Fruit fly (Drosophila melanogaster): ENCODE data around the gene dmrt99B.

dmrt99B gene

DNA sequence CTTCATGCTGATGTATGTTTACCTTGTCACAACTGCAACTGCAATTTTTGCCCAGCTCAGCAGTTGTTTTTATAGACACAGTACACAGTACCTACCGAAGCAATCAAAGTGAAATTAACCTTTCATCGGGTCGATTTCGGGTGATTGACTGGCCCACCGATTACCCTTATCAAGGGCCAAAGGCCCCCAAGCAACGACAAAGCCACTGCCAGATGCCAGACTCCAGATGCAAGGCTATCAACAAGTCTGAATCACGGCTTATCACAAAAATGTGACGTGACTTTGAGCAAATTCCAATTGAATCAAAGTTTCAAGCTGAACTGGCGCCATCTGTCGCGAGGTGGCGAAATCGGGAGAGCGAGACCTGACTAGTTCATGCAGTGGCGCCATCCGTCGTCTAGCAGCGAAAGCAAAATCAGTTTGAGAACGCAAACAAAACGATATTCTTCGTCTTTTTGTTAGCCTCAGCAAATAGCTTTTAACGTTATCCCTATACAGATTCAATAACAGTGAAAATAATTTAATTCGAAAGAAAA is 24.5 kb downstream of the dmrt99B start, which contains the start of gene Obp99b (continued):
- TF ChIP-seq CG6254 (GFP tag; optimal IDR thresholded peaks at IDR 0.05): peak; percentile 91
- peak; percentile 5 for TF ChIP-seq ftz-f1 (GFP tag; optimal IDR thresholded peaks at IDR 0.05)
- no peak for TF ChIP-seq eve (GFP tag; optimal IDR thresholded peaks at IDR 0.05)
- TF ChIP-seq zen (tag; optimal IDR thresholded peaks at IDR 0.05): peak; percentile 66
- no peak for TF ChIP-seq klu (GFP tag; IDR thresholded peaks at IDR 0.05)
- peak; percentile 78 for TF ChIP-seq en (GFP tag; optimal IDR thresholded peaks at IDR 0.05)
- TF ChIP-seq fd96Cb (tag; optimal IDR thresholded peaks at IDR 0.05): peak; percentile 47
- TF ChIP-seq MTF-1 (GFP tag; optimal IDR thresholded peaks at IDR 0.05; ENCODE audit: borderline replicate concordance): peak; percentile 93
- peak; percentile 41; the same call in 1 of the 2 replicates for TF ChIP-seq al (GFP tag; IDR thresholded peaks at IDR 0.05)
- peak; percentile 90 for TF ChIP-seq NFAT (GFP tag; IDR thresholded peaks at IDR 0.05)
- no peak for TF ChIP-seq Lpt (GFP tag; optimal IDR thresholded peaks at IDR 0.05)
- peak; percentile 58 for TF ChIP-seq tx (GFP tag; optimal IDR thresholded peaks at IDR 0.05)
- peak; percentile 32 for TF ChIP-seq stwl (tag; optimal IDR thresholded peaks at IDR 0.05)
- TF ChIP-seq trem (tag; optimal IDR thresholded peaks at IDR 0.05): peak; percentile 46
- peak; percentile 71 for TF ChIP-seq CG43689 (GFP tag; IDR thresholded peaks at IDR 0.05)
- TF ChIP-seq CG12769 (tag; optimal IDR thresholded peaks at IDR 0.05): peak; percentile 45
- peak; percentile 48 for TF ChIP-seq CG15011 (GFP tag; optimal IDR thresholded peaks at IDR 0.05)
- TF ChIP-seq NC2α (GFP tag; optimal IDR thresholded peaks at IDR 0.05): peak; percentile 65
- TF ChIP-seq CG31224 (GFP tag; IDR thresholded peaks at IDR 0.05): peak; percentile 58; the same call in 1 of the 2 replicates
- peak; percentile 69 for TF ChIP-seq CG14441 (GFP tag; IDR thresholded peaks at IDR 0.05)
- TF ChIP-seq Sry-δ (GFP tag; optimal IDR thresholded peaks at IDR 0.05): peak; percentile 9
- TF ChIP-seq chinmo (GFP tag; IDR thresholded peaks at IDR 0.05; ENCODE audit: partially characterized antibody): peak; percentile 61; the same call in 1 of the 4 replicates
- TF ChIP-seq pho (GFP tag; optimal IDR thresholded peaks at IDR 0.05): no peak
- TF ChIP-seq Trl (optimal IDR thresholded peaks at IDR 0.05): peak in 1 of 2 experiments; percentile 10
- TF ChIP-seq Trl (GFP tag; optimal IDR thresholded peaks at IDR 0.05): peak; percentile 85
- peak; percentile 25 for TF ChIP-seq Adf1 (GFP tag; IDR thresholded peaks at IDR 0.05)
- peak; percentile 40; the same call in 1 of the 2 replicates for TF ChIP-seq E2f2 (GFP tag; IDR thresholded peaks at IDR 0.05)
- 0 out of 2 replicates have a peak, but pooled peaks have one; percentile 18 for TF ChIP-seq MBD-R2 (GFP tag; IDR thresholded peaks at IDR 0.05)
- TF ChIP-seq D19A (tag; optimal IDR thresholded peaks at IDR 0.05): peak; percentile 39
- peak; percentile 79 for TF ChIP-seq slbo (GFP tag; IDR thresholded peaks at IDR 0.05)
- 0 out of 3 replicates have a peak, but pooled peaks have one; percentile 35 for TF ChIP-seq C15 (GFP tag; IDR thresholded peaks at IDR 0.05)
- TF ChIP-seq Hmr (GFP tag; optimal IDR thresholded peaks at IDR 0.05): peak; percentile 63
- peak; percentile 78 for TF ChIP-seq Mad (GFP tag; optimal IDR thresholded peaks at IDR 0.05)
- TF ChIP-seq pros (GFP tag; optimal IDR thresholded peaks at IDR 0.05): no peak
- TF ChIP-seq CG10462 (GFP tag; optimal IDR thresholded peaks at IDR 0.05): peak; percentile 9
- TF ChIP-seq odd (GFP tag; optimal IDR thresholded peaks at IDR 0.05): peak; percentile 83
- peak; percentile 85 for TF ChIP-seq sqz (GFP tag; optimal IDR thresholded peaks at IDR 0.05)
- TF ChIP-seq CG3281 (GFP tag; optimal IDR thresholded peaks at IDR 0.05): peak; percentile 79
- no peak for TF ChIP-seq CG6683 (GFP tag; optimal IDR thresholded peaks at IDR 0.05)
- TF ChIP-seq CG4820 (GFP tag; optimal IDR thresholded peaks at IDR 0.05): peak; percentile 76
- peak; percentile 60 for TF ChIP-seq Hr3 (GFP tag; optimal IDR thresholded peaks at IDR 0.05)
- peak; percentile 48 for TF ChIP-seq Fer2 (tag; optimal IDR thresholded peaks at IDR 0.05)
- TF ChIP-seq insv (GFP tag; optimal IDR thresholded peaks at IDR 0.05): peak in 1 of 2 experiments; percentile 43
- peak; percentile 79 for TF ChIP-seq CG7271 (tag; optimal IDR thresholded peaks at IDR 0.05)
- no peak for TF ChIP-seq CG3726 (GFP tag; IDR thresholded peaks at IDR 0.05)
- TF ChIP-seq pan (optimal IDR thresholded peaks at IDR 0.05): no peak
- TF ChIP-seq pan (GFP tag; optimal IDR thresholded peaks at IDR 0.05 in 1 of 2, IDR thresholded peaks at IDR 0.05 in 1 of 2): peak in 1 of 2 experiments; percentile 84
- no peak for TF ChIP-seq CG7963 (GFP tag; IDR thresholded peaks at IDR 0.05; ENCODE audit: partially characterized antibody)
- peak; percentile 80 for TF ChIP-seq HLH3B (GFP tag; IDR thresholded peaks at IDR 0.05)
- TF ChIP-seq CG32532 (GFP tag; IDR thresholded peaks at IDR 0.05): peak; percentile 91
- peak; percentile 61; the same call in 2 of the 3 replicates for TF ChIP-seq CG14050 (GFP tag; IDR thresholded peaks at IDR 0.05)

Data from whole organism, embryonic.